Worm (Caenorhabditis elegans): ENCODE data around the gene T20B12.5.

The T20B12.5 gene

ce11 chrIII:7347049-7347448 is 19.9 kb downstream of the T20B12.5 start, which contains the start of gene F08F8.7:
Gene F08F8.7, minus strand, starts transcription at chrIII:7347149.
- TF ChIP-seq ets-7 (tag; optimal IDR thresholded peaks at IDR 0.05) (no peak), ceh-13 (GFP tag; optimal IDR thresholded peaks at IDR 0.05) (no peak), pes-1 (GFP tag; IDR thresholded peaks at IDR 0.05) (no peak), hmbx-1 (tag; optimal IDR thresholded peaks at IDR 0.05) (no peak), hnd-1 (tag; optimal IDR thresholded peaks at IDR 0.05) (no peak), flt-1 (GFP tag; IDR thresholded peaks at IDR 0.05) (no peak), hmg-4 (GFP tag; optimal IDR thresholded peaks at IDR 0.05) (no peak), sea-1 (GFP tag; conservative IDR thresholded peaks at IDR 0.05) (no peak), tbx-37 (GFP tag; conservative IDR thresholded peaks at IDR 0.05) (no peak), F13C5.2 (tag; optimal IDR thresholded peaks at IDR 0.05) (no peak), B0310.2 (tag; optimal IDR thresholded peaks at IDR 0.05) (no peak)

ce11 chrIII:7343389-7343788 is 23.5 kb downstream of the T20B12.5 start, which contains the start of gene F08F8.6:
Gene F08F8.6, plus strand, starts transcription at chrIII:7343689.
- no peak for TF ChIP-seq scrt-1 (GFP tag; IDR thresholded peaks at IDR 0.05)
- no peak for TF ChIP-seq ama-1 (optimal IDR thresholded peaks at IDR 0.05)
- TF ChIP-seq ceh-13 (GFP tag; optimal IDR thresholded peaks at IDR 0.05): no peak
- TF ChIP-seq tbx-37 (GFP tag; conservative IDR thresholded peaks at IDR 0.05): no peak
- no peak for TF ChIP-seq sea-1 (GFP tag; conservative IDR thresholded peaks at IDR 0.05)
- no peak for TF ChIP-seq tbx-11 (GFP tag; IDR thresholded peaks at IDR 0.05)

- TF ChIP-seq ceh-13 (GFP tag; optimal IDR thresholded peaks at IDR 0.05) (no peak), F13C5.2 (tag; optimal IDR thresholded peaks at IDR 0.05) (no peak), hnd-1 (tag; optimal IDR thresholded peaks at IDR 0.05) (no peak), hmg-4 (GFP tag; optimal IDR thresholded peaks at IDR 0.05) (no peak), B0310.2 (tag; optimal IDR thresholded peaks at IDR 0.05) (no peak), ets-7 (tag; optimal IDR thresholded peaks at IDR 0.05) (no peak), aly-1 (tag; optimal IDR thresholded peaks at IDR 0.05) (no peak)
Observed at ce11 chrIII:7339138-7339537, 27.8 kb downstream of the T20B12.5 start.

ce11 chrIII:7338693-7339092 is 28.2 kb downstream of the T20B12.5 start, which contains the start of gene kap-1:
Gene kap-1, plus strand, starts transcription at chrIII:7338835.
- TF ChIP-seq sea-1 (GFP tag; conservative IDR thresholded peaks at IDR 0.05): no peak
- no peak for TF ChIP-seq hnd-1 (tag; optimal IDR thresholded peaks at IDR 0.05)
- TF ChIP-seq flt-1 (GFP tag; IDR thresholded peaks at IDR 0.05): no peak
- no peak for TF ChIP-seq hmg-4 (GFP tag; optimal IDR thresholded peaks at IDR 0.05)
- TF ChIP-seq ama-1 (optimal IDR thresholded peaks at IDR 0.05): no peak
- no peak for TF ChIP-seq ets-7 (tag; optimal IDR thresholded peaks at IDR 0.05)
- TF ChIP-seq hmbx-1 (tag; optimal IDR thresholded peaks at IDR 0.05): no peak
- no peak for TF ChIP-seq ceh-36 (tag; optimal IDR thresholded peaks at IDR 0.05)
- no peak for TF ChIP-seq aly-1 (tag; optimal IDR thresholded peaks at IDR 0.05)
- TF ChIP-seq ceh-13 (GFP tag; optimal IDR thresholded peaks at IDR 0.05): no peak
- no peak for TF ChIP-seq pes-1 (GFP tag; IDR thresholded peaks at IDR 0.05)
- TF ChIP-seq tra-4 (tag; optimal IDR thresholded peaks at IDR 0.05): no peak
- TF ChIP-seq F13C5.2 (tag; optimal IDR thresholded peaks at IDR 0.05): no peak
- no peak for TF ChIP-seq B0310.2 (tag; optimal IDR thresholded peaks at IDR 0.05)
- no peak for TF ChIP-seq tbx-11 (GFP tag; IDR thresholded peaks at IDR 0.05)

ce11 chrIII:7338009-7338408 is 28.9 kb downstream of the T20B12.5 start:
- 0 out of 2 replicates have a peak, but pooled peaks have one; percentile 10 for TF ChIP-seq tbx-11 (GFP tag; IDR thresholded peaks at IDR 0.05)
- TF ChIP-seq flt-1 (GFP tag; IDR thresholded peaks at IDR 0.05): no peak

ce11 chrIII:7336214-7336613 is 30.7 kb downstream of the T20B12.5 start, which contains the start of gene gsp-2:
Gene gsp-2, plus strand, starts transcription at chrIII:7336587.
- TF ChIP-seq hmg-4 (GFP tag; optimal IDR thresholded peaks at IDR 0.05): peak; percentile 10
- TF ChIP-seq B0310.2 (tag; optimal IDR thresholded peaks at IDR 0.05): no peak

ce11 chrIII:7335220-7335619 is 31.7 kb downstream of the T20B12.5 start, which contains the start of gene F56C9.10:
Gene F56C9.10, minus strand, starts transcription at chrIII:7335316.
- TF ChIP-seq F13C5.2 (tag; optimal IDR thresholded peaks at IDR 0.05): peak; percentile 25
- peak; percentile 40 for TF ChIP-seq hmg-4 (GFP tag; optimal IDR thresholded peaks at IDR 0.05)
- TF ChIP-seq ets-7 (tag; optimal IDR thresholded peaks at IDR 0.05): no peak

- TF ChIP-seq sea-1 (GFP tag; conservative IDR thresholded peaks at IDR 0.05): no peak
- no peak for TF ChIP-seq hnd-1 (tag; optimal IDR thresholded peaks at IDR 0.05)
- TF ChIP-seq ets-7 (tag; optimal IDR thresholded peaks at IDR 0.05): no peak
- TF ChIP-seq tbx-11 (GFP tag; IDR thresholded peaks at IDR 0.05): no peak
- no peak for TF ChIP-seq B0310.2 (tag; optimal IDR thresholded peaks at IDR 0.05)
- no peak for TF ChIP-seq tra-4 (tag; optimal IDR thresholded peaks at IDR 0.05)
- TF ChIP-seq ceh-13 (GFP tag; optimal IDR thresholded peaks at IDR 0.05): no peak
- no peak for TF ChIP-seq ceh-36 (tag; optimal IDR thresholded peaks at IDR 0.05)
- no peak for TF ChIP-seq flt-1 (GFP tag; IDR thresholded peaks at IDR 0.05)
- no peak for TF ChIP-seq ama-1 (optimal IDR thresholded peaks at IDR 0.05)
- no peak for TF ChIP-seq tbx-37 (GFP tag; conservative IDR thresholded peaks at IDR 0.05)
- TF ChIP-seq aly-1 (tag; optimal IDR thresholded peaks at IDR 0.05): no peak
- TF ChIP-seq scrt-1 (GFP tag; IDR thresholded peaks at IDR 0.05): no peak
- no peak for TF ChIP-seq hmbx-1 (tag; optimal IDR thresholded peaks at IDR 0.05)
- no peak for TF ChIP-seq hmg-4 (GFP tag; optimal IDR thresholded peaks at IDR 0.05)
Observed at ce11 chrIII:7331671-7332070, 35.2 kb downstream of the T20B12.5 start.

- no peak for TF ChIP-seq flt-1 (GFP tag; IDR thresholded peaks at IDR 0.05)
- TF ChIP-seq ceh-36 (tag; optimal IDR thresholded peaks at IDR 0.05): no peak
- TF ChIP-seq hmbx-1 (tag; optimal IDR thresholded peaks at IDR 0.05): no peak
- no peak for TF ChIP-seq tra-4 (tag; optimal IDR thresholded peaks at IDR 0.05)
- TF ChIP-seq tbx-37 (GFP tag; conservative IDR thresholded peaks at IDR 0.05): no peak
- no peak for TF ChIP-seq hmg-4 (GFP tag; optimal IDR thresholded peaks at IDR 0.05)
- no peak for TF ChIP-seq hnd-1 (tag; optimal IDR thresholded peaks at IDR 0.05)
- TF ChIP-seq sea-1 (GFP tag; conservative IDR thresholded peaks at IDR 0.05): no peak
- no peak for TF ChIP-seq ama-1 (optimal IDR thresholded peaks at IDR 0.05)
- TF ChIP-seq aly-1 (tag; optimal IDR thresholded peaks at IDR 0.05): no peak
- TF ChIP-seq pes-1 (GFP tag; IDR thresholded peaks at IDR 0.05): no peak
- TF ChIP-seq scrt-1 (GFP tag; IDR thresholded peaks at IDR 0.05): no peak
- no peak for TF ChIP-seq ets-7 (tag; optimal IDR thresholded peaks at IDR 0.05)
- no peak for TF ChIP-seq F13C5.2 (tag; optimal IDR thresholded peaks at IDR 0.05)
- no peak for TF ChIP-seq tbx-11 (GFP tag; IDR thresholded peaks at IDR 0.05)
Observed at ce11 chrIII:7329155-7329732, 37.7 kb downstream of the T20B12.5 start, which contains the start of gene lab-2. Gene lab-2, minus strand, starts transcription at chrIII:7329607.
